Fruit fly (Drosophila melanogaster) whole organism, wandering third instar larva: ENCODE data around the gene Lcp65Ag2.

Experiments used
- Dfd ChIP-seq: fragments of >200 bp; optimal IDR thresholded peaks from 2 replicates; lab custom pipeline; 2017; ENCODE audit warnings: missing biosample characterization, missing genetic modification characterization
- HLH106 ChIP-seq: fragments of 200-800 bp; optimal IDR thresholded peaks from 3 replicates; lab custom pipeline; 2019; ENCODE audit warnings: missing biosample characterization, mild to moderate bottlenecking, missing genetic modification characterization, moderate library complexity
- Jra ChIP-seq: sonication (Bioruptor generic); optimal IDR thresholded peaks from 2 replicates; lab custom pipeline; 2016; ENCODE audit warnings: missing biosample characterization, missing genetic modification characterization
- Myc ChIP-seq: fragments of >200 bp; optimal IDR thresholded peaks from 2 replicates; lab custom pipeline; 2017
- OdsH ChIP-seq: fragments of 200-800 bp; sonication (Bioruptor generic); optimal IDR thresholded peaks from 2 replicates; lab custom pipeline; 2016; ENCODE audit warnings: missing biosample characterization, mild to moderate bottlenecking, missing genetic modification characterization
- foxo ChIP-seq, 2 experiments: fragments of 200-800 bp; sonication (Bioruptor generic); optimal IDR thresholded peaks; 2 replicates in 1 of 2; 3 replicates in 1 of 2; lab custom pipeline; 2016 to 2017; ENCODE audit warnings: missing biosample characterization in 2 of 2, missing genetic modification characterization in 2 of 2
- h ChIP-seq: fragments of 200-800 bp; sonication (Bioruptor generic); optimal IDR thresholded peaks from 3 replicates; lab custom pipeline; 2016; ENCODE audit warnings: missing biosample characterization, mild to moderate bottlenecking, missing genetic modification characterization
- lola ChIP-seq: fragments of >200 bp; optimal IDR thresholded peaks from 2 replicates; lab custom pipeline; 2017; ENCODE audit warnings: missing biosample characterization, missing genetic modification characterization
- psq ChIP-seq: fragments of 200-800 bp; sonication (Bioruptor generic); optimal IDR thresholded peaks from 3 replicates; lab custom pipeline; 2017; ENCODE audit warnings: missing biosample characterization, mild to moderate bottlenecking, missing genetic modification characterization, moderate library complexity
- usp ChIP-seq: fragments of >200 bp; optimal IDR thresholded peaks from 2 replicates; lab custom pipeline; 2017; ENCODE audit warnings: missing biosample characterization, missing genetic modification characterization

DNA sequence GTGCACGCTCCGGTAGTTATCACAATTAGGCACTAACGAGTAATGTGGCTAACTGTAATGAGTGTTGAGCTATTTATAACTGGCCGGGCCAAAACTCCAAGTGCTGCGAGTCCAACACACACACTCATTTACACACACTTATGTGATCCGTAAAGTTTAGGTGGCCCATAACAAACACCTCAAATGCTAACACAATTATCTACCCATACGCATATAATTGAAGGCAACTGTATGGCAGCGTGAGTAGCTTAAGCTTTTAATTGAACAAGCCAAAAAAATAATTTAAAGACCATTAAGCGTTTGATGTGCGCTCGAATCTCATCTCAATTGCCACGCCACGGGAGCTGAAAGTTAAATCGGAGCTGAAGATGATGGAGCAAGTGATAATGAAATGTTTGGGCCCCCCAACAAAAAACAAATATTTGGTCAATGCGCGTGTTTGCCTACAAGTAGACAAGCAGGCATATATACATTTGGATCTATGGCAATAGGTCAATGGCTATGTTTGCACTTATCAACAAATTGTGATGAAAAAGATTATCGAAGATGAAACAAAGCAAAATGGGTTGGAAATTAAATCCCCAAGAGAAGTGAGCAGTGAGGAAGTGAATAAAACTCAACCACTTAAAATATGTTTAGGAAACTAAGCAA lies 6.7 kb upstream of the Lcp65Ag2 start, which contains the start of gene Cpr65Av:
- TF ChIP-seq OdsH (GFP tag; lab: Kevin White, UChicago) (no peak), Myc (no peak), foxo (GFP tag; optimal IDR thresholded peaks at IDR 0.05; lab: Kevin White, UChicago) (no peak), Jra (GFP tag; lab: Kevin White, UChicago) (no peak), Dfd (GFP tag; lab: Kevin White, UChicago) (no peak), psq (GFP tag; lab: Kevin White, UChicago) (no peak), lola (no peak), HLH106 (tag; lab: Kevin White, UChicago) (no peak), h (GFP tag; lab: Kevin White, UChicago) (no peak), usp (GFP tag; lab: Kevin White, UChicago) (no peak)
